Worm (Caenorhabditis elegans) whole organism, young adult: ENCODE results near the gene srh-293.

ENCODE experiments used
- ccch-3 ChIP-seq: fragments of 200-800 bp; sonication (Bioruptor generic); optimal IDR thresholded peaks from 2 replicates; lab custom pipeline; 2018; ENCODE audit warnings: mild to moderate bottlenecking, missing genetic modification characterization, missing compliant biosample characterization
- ceh-40 ChIP-seq: fragments of 200-800 bp; sonication (Bioruptor generic); IDR thresholded peaks from 2 replicates; pipeline ENCODE4 v1.3.6; 2022; ENCODE audit warnings: missing genetic modification characterization, missing compliant biosample characterization
- lsl-1 ChIP-seq: fragments of 200-800 bp; sonication (Bioruptor generic); optimal IDR thresholded peaks from 2 replicates; lab custom pipeline; 2018; ENCODE audit warnings: mild to moderate bottlenecking, missing genetic modification characterization, moderate library complexity, missing compliant biosample characterization
- rpc-1 ChIP-seq, 2 experiments: fragments of 150-350 bp in 1 of 2; sonication (generic microtip) in 1 of 2; optimal IDR thresholded peaks; 2 replicates each; lab custom pipeline; 2014 to 2018; ENCODE audit warnings: missing biosample characterization in 1 of 2, missing genetic modification characterization in 1 of 2, missing genetic modification reagents in 1 of 2, missing genotype in 1 of 2
- unc-62 ChIP-seq: fragments of 150-350 bp; optimal IDR thresholded peaks from 2 replicates; lab custom pipeline; 2014; ENCODE audit warnings: missing biosample characterization, missing genetic modification reagents, missing genetic modification characterization

DNA sequence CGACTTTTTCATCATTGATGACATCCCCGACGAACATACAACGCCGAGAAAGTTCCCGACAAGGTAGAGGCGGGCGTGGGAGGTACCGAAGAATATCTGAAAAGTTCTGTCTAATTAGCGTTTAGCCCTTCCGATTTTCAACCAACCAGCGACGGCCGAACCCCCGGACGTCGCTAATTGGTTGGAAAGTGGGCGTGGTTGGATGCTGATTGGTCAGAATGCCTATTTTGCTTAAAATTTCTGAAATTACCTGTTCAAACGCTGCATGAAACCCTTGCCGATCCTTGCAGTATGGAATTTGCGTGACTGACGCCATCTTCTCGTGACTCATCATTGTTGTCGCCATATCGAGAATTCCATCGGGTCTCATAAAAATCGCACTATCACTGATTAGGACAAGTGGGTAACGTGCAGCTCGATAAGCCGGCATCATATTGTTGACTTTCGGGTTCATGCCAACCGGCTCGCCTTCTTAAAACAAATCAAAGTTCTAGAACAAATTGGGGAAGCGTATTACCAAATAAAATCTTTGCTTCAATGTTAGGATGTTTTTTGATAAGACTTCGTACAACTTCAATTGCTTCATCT lies 21.9 kb downstream of the srh-293 start:
- TF ChIP-seq ceh-40 (GFP tag; lab: Robert Waterston, UW) = no peak
- TF ChIP-seq unc-62 (GFP tag; lab: Kevin White, UChicago) = no peak
- no peak for TF ChIP-seq ccch-3
- no peak for TF ChIP-seq rpc-1 (optimal IDR thresholded peaks at IDR 0.05; lab: Kevin White, UChicago)
- TF ChIP-seq rpc-1 (tag; optimal IDR thresholded peaks at IDR 0.05; lab: Kevin White, UChicago) = no peak
- TF ChIP-seq lsl-1 (GFP tag; lab: Kevin White, UChicago) = no peak
